Worm (Caenorhabditis elegans) whole organism, young adult: ENCODE data around the gene nhr-145.
A peak's percentile ranks its signal among the peaks of the same experiment; 100 is the strongest.

ENCODE experiments used
- B0019.2 ChIP-seq: fragments of 200-800 bp; sonication (Bioruptor generic); conservative IDR thresholded peaks from 2 replicates; pipeline ENCODE4 v1.3.6; 2022; ENCODE audit warnings: missing genetic modification reagents, missing genetic modification characterization, missing compliant biosample characterization
- B0035.1 ChIP-seq: sonication (generic microtip); optimal IDR thresholded peaks from 2 replicates; lab custom pipeline; 2016; ENCODE audit warnings: missing genetic modification characterization, mild to moderate bottlenecking, missing compliant biosample characterization, missing genotype, missing genetic modification reagents
- C17E4.6 ChIP-seq: fragments of 200-800 bp; sonication (Bioruptor generic); IDR thresholded peaks from 2 replicates; pipeline ENCODE4 v1.3.6; 2022; ENCODE audit warnings: missing genetic modification reagents, missing genetic modification characterization, missing compliant biosample characterization
- F23B12.7 ChIP-seq: sonication (generic microtip); optimal IDR thresholded peaks from 2 replicates; lab custom pipeline; 2017; ENCODE audit warnings: missing genetic modification characterization, mild to moderate bottlenecking, missing compliant biosample characterization, antibody characterized with exemption, moderate library complexity; ENCODE audit not compliant: insufficient read depth
- F33H1.4 ChIP-seq: fragments of 200-800 bp; sonication (Bioruptor generic); IDR thresholded peaks from 2 replicates; pipeline ENCODE4 v1.3.6; 2022; ENCODE audit warnings: missing genetic modification reagents, missing genetic modification characterization, missing compliant biosample characterization
- F52B5.7 ChIP-seq: sonication (generic microtip); optimal IDR thresholded peaks from 2 replicates; lab custom pipeline; 2016; ENCODE audit warnings: mild to moderate bottlenecking, missing genetic modification characterization, missing compliant biosample characterization
- F57A8.1 ChIP-seq: fragments of 200-800 bp; sonication (Bioruptor generic); optimal IDR thresholded peaks from 2 replicates; lab custom pipeline; 2018; ENCODE audit warnings: mild to moderate bottlenecking, missing genetic modification characterization, moderate library complexity, missing compliant biosample characterization
- K11D2.4 ChIP-seq: fragments of 200-800 bp; sonication (Bioruptor generic); IDR thresholded peaks from 2 replicates; pipeline ENCODE4 v1.3.6; 2022; ENCODE audit warnings: missing genetic modification reagents, missing genetic modification characterization, missing compliant biosample characterization
- T07F8.4 ChIP-seq: sonication (generic microtip); optimal IDR thresholded peaks from 2 replicates; lab custom pipeline; 2016; ENCODE audit warnings: mild to moderate bottlenecking, missing genetic modification characterization, moderate library complexity, missing compliant biosample characterization
- attf-6 ChIP-seq: fragments of 200-800 bp; sonication (Bioruptor generic); IDR thresholded peaks from 2 replicates; pipeline ENCODE4 v1.3.6; 2022; ENCODE audit warnings: missing genetic modification reagents, missing genetic modification characterization, missing compliant biosample characterization
- ceh-100 ChIP-seq: fragments of 200-800 bp; sonication (Bioruptor generic); IDR thresholded peaks from 2 replicates; pipeline ENCODE4 v1.3.6; 2022; ENCODE audit warnings: missing genetic modification reagents, missing genetic modification characterization, missing compliant biosample characterization
- die-1 ChIP-seq: sonication (generic microtip); optimal IDR thresholded peaks from 2 replicates; lab custom pipeline; 2016; ENCODE audit warnings: missing genotype, mild to moderate bottlenecking, missing genetic modification characterization, missing compliant biosample characterization
- dpl-1 ChIP-seq: fragments of 150-350 bp; optimal IDR thresholded peaks from 2 replicates; lab custom pipeline; 2014; ENCODE audit warnings: missing biosample characterization, missing genetic modification reagents, missing genetic modification characterization
- efl-1 ChIP-seq: fragments of 150-350 bp; optimal IDR thresholded peaks from 2 replicates; lab custom pipeline; 2014; ENCODE audit warnings: missing biosample characterization, missing genetic modification reagents, missing genetic modification characterization
- egl-18 ChIP-seq: fragments of 200-800 bp; sonication (Bioruptor generic); IDR thresholded peaks from 2 replicates; pipeline ENCODE4 v1.3.6; 2022; ENCODE audit warnings: missing genetic modification reagents, missing genetic modification characterization, missing compliant biosample characterization
- egl-44 ChIP-seq: fragments of 200-800 bp; sonication (Bioruptor generic); IDR thresholded peaks from 2 replicates; pipeline ENCODE4 v1.3.6; 2022; ENCODE audit warnings: missing genetic modification reagents, missing genetic modification characterization, missing compliant biosample characterization
- ets-4 ChIP-seq: fragments of 200-800 bp; sonication (Bioruptor generic); optimal IDR thresholded peaks from 2 replicates; lab custom pipeline; 2018; ENCODE audit warnings: mild to moderate bottlenecking, missing genetic modification characterization, missing compliant biosample characterization
- fkh-3 ChIP-seq: sonication (generic microtip); optimal IDR thresholded peaks from 2 replicates; lab custom pipeline; 2016; ENCODE audit warnings: mild to moderate bottlenecking, missing genetic modification characterization, missing compliant biosample characterization
- hlh-26 ChIP-seq: fragments of 200-800 bp; sonication (Bioruptor generic); conservative IDR thresholded peaks from 2 replicates; pipeline ENCODE4 v1.3.6; 2022; ENCODE audit warnings: missing genetic modification reagents, missing genetic modification characterization, missing compliant biosample characterization
- hmg-20 ChIP-seq: fragments of 200-800 bp; sonication (Bioruptor generic); IDR thresholded peaks from 2 replicates; pipeline ENCODE4 v1.3.6; 2022; ENCODE audit warnings: missing genetic modification reagents, missing genetic modification characterization, missing compliant biosample characterization
- hsf-1 ChIP-seq: fragments of 200-800 bp; sonication (Bioruptor generic); IDR thresholded peaks from 2 replicates; pipeline ENCODE4 v1.3.6; 2022; ENCODE audit warnings: missing genetic modification reagents, missing genetic modification characterization, missing compliant biosample characterization
- madf-10 ChIP-seq: sonication (generic microtip); optimal IDR thresholded peaks from 2 replicates; lab custom pipeline; 2016; ENCODE audit warnings: mild to moderate bottlenecking, missing genetic modification characterization, missing compliant biosample characterization
- mel-28 ChIP-seq: sonication (generic microtip); optimal IDR thresholded peaks from 2 replicates; lab custom pipeline; 2016; ENCODE audit warnings: borderline replicate concordance, mild to moderate bottlenecking, missing genetic modification characterization, missing compliant biosample characterization
- mes-4 ChIP-seq: sonication (generic microtip); optimal IDR thresholded peaks from 2 replicates; lab custom pipeline; 2016; ENCODE audit warnings: missing genotype, missing genetic modification characterization, missing compliant biosample characterization
- mxl-1 ChIP-seq: sonication (generic microtip); optimal IDR thresholded peaks from 2 replicates; lab custom pipeline; 2016; ENCODE audit warnings: missing genetic modification characterization, missing compliant biosample characterization
- nfya-1 ChIP-seq: sonication (generic microtip); optimal IDR thresholded peaks from 2 replicates; lab custom pipeline; 2017; ENCODE audit warnings: antibody characterized with exemption, missing compliant biosample characterization, missing genetic modification characterization, borderline replicate concordance; ENCODE audit not compliant: insufficient read depth
- nhr-179 ChIP-seq: sonication (generic microtip); optimal IDR thresholded peaks from 2 replicates; lab custom pipeline; 2016; ENCODE audit warnings: mild to moderate bottlenecking, missing genetic modification characterization, missing compliant biosample characterization
- nhr-80 ChIP-seq: sonication (generic microtip); optimal IDR thresholded peaks from 2 replicates; lab custom pipeline; 2016; ENCODE audit warnings: missing genetic modification characterization, missing compliant biosample characterization
- nhr-90 ChIP-seq: sonication (generic microtip); optimal IDR thresholded peaks from 2 replicates; lab custom pipeline; 2016; ENCODE audit warnings: missing genotype, mild to moderate bottlenecking, missing genetic modification characterization, missing compliant biosample characterization
- pha-4 ChIP-seq: fragments of 150-350 bp; sonication (generic microtip); optimal IDR thresholded peaks from 2 replicates; lab custom pipeline; 2014; ENCODE audit warnings: missing biosample characterization, missing genetic modification reagents, missing genetic modification characterization
- repo-1 ChIP-seq: sonication (generic microtip); optimal IDR thresholded peaks from 2 replicates; lab custom pipeline; 2017; ENCODE audit warnings: mild to moderate bottlenecking, missing genetic modification characterization, missing compliant biosample characterization
- rpc-1 ChIP-seq, 2 experiments: fragments of 150-350 bp in 1 of 2; sonication (generic microtip) in 1 of 2; optimal IDR thresholded peaks; 2 replicates each; lab custom pipeline; 2014 to 2018; ENCODE audit warnings: missing biosample characterization in 1 of 2, missing genetic modification characterization in 1 of 2, missing genetic modification reagents in 1 of 2, missing genotype in 1 of 2
- somi-1 ChIP-seq: fragments of 200-800 bp; sonication (Bioruptor generic); optimal IDR thresholded peaks from 2 replicates; lab custom pipeline; 2018; ENCODE audit warnings: mild to moderate bottlenecking, missing genetic modification characterization, missing compliant biosample characterization
- tbp1 ChIP-seq: fragments of 200-800 bp; sonication (Bioruptor generic); optimal IDR thresholded peaks from 2 replicates; lab custom pipeline; 2018; ENCODE audit warnings: mild to moderate bottlenecking, missing genetic modification characterization, missing compliant biosample characterization
- tbx-9 ChIP-seq: sonication (generic microtip); optimal IDR thresholded peaks from 2 replicates; lab custom pipeline; 2016; ENCODE audit warnings: borderline replicate concordance, missing genetic modification characterization, inconsistent platforms, missing compliant biosample characterization
- zim-3 ChIP-seq: sonication (generic microtip); optimal IDR thresholded peaks from 2 replicates; lab custom pipeline; 2017; ENCODE audit warnings: mild to moderate bottlenecking, missing genetic modification characterization, moderate library complexity, missing compliant biosample characterization
- ztf-6 ChIP-seq: fragments of 200-800 bp; sonication (Bioruptor generic); IDR thresholded peaks from 2 replicates; pipeline ENCODE4 v1.3.6; 2022; ENCODE audit warnings: missing genetic modification reagents, missing genetic modification characterization, missing compliant biosample characterization

The nhr-145 gene

ce11 chrV:19076835-19077234, 10.7 kb upstream of the nhr-145 start:
- TF ChIP-seq B0019.2 = no peak
- TF ChIP-seq nhr-179 = no peak
- no peak for TF ChIP-seq nhr-90 (tag; lab: Kevin White, UChicago)
- no peak for TF ChIP-seq ceh-100
- no peak for TF ChIP-seq somi-1 (GFP tag; lab: Kevin White, UChicago)
- no peak for TF ChIP-seq zim-3 (tag; lab: Kevin White, UChicago)
- no peak for TF ChIP-seq F57A8.1
- no peak for TF ChIP-seq tbp1 (GFP tag; lab: Kevin White, UChicago)
- TF ChIP-seq C17E4.6 (GFP tag; lab: Robert Waterston, UW) = no peak
- no peak for TF ChIP-seq die-1 (tag; lab: Kevin White, UChicago)
- no peak for TF ChIP-seq nfya-1
- no peak for TF ChIP-seq F23B12.7 (tag; lab: Kevin White, UChicago)
- no peak for TF ChIP-seq hmg-20
- TF ChIP-seq dpl-1 (GFP tag; lab: Kevin White, UChicago) = no peak
- TF ChIP-seq F52B5.7 (tag; lab: Kevin White, UChicago) = no peak
- TF ChIP-seq pha-4 (tag; lab: Kevin White, UChicago) = no peak

- TF ChIP-seq attf-6 (GFP tag; lab: Robert Waterston, UW) = no peak
- TF ChIP-seq rpc-1 (optimal IDR thresholded peaks at IDR 0.05; lab: Kevin White, UChicago) = no peak
- TF ChIP-seq rpc-1 (tag; optimal IDR thresholded peaks at IDR 0.05; lab: Kevin White, UChicago) = peak; percentile 23
- no peak for TF ChIP-seq zim-3 (tag; lab: Kevin White, UChicago)
- no peak for TF ChIP-seq fkh-3 (tag; lab: Kevin White, UChicago)
Measured at ce11 chrV:19082541-19082940, 5.0 kb upstream of the nhr-145 start, which contains the start of gene nhr-95. nhr-95 (minus strand) TSS chrV:19082641.

- TF ChIP-seq madf-10 (tag; lab: Kevin White, UChicago) = no peak
- peak; percentile 9 for TF ChIP-seq rpc-1 (optimal IDR thresholded peaks at IDR 0.05; lab: Kevin White, UChicago)
- TF ChIP-seq rpc-1 (tag; optimal IDR thresholded peaks at IDR 0.05; lab: Kevin White, UChicago) = peak; percentile 51
- no peak for TF ChIP-seq F33H1.4 (GFP tag; lab: Robert Waterston, UW)
- TF ChIP-seq egl-18 = no peak
- TF ChIP-seq mxl-1 (tag; lab: Kevin White, UChicago) = no peak
- no peak for TF ChIP-seq K11D2.4
- TF ChIP-seq nhr-80 (tag; lab: Kevin White, UChicago) = peak; percentile 54
- TF ChIP-seq T07F8.4 (tag; lab: Kevin White, UChicago) = no peak
- no peak for TF ChIP-seq mes-4 (tag; lab: Kevin White, UChicago)
- TF ChIP-seq hlh-26 (GFP tag; lab: Robert Waterston, UW) = no peak
- no peak for TF ChIP-seq mel-28 (tag; lab: Kevin White, UChicago)
- no peak for TF ChIP-seq efl-1 (GFP tag; lab: Kevin White, UChicago)
- no peak for TF ChIP-seq ztf-6 (GFP tag; lab: Robert Waterston, UW)
- no peak for TF ChIP-seq B0035.1 (tag; lab: Kevin White, UChicago)
- peak; percentile 43 for TF ChIP-seq tbp1 (GFP tag; lab: Kevin White, UChicago)
- TF ChIP-seq hsf-1 (GFP tag; lab: Robert Waterston, UW) = no peak
- no peak for TF ChIP-seq egl-44 (GFP tag; lab: Robert Waterston, UW)
- TF ChIP-seq nhr-90 (tag; lab: Kevin White, UChicago) = no peak
- no peak for TF ChIP-seq ets-4
- no peak for TF ChIP-seq tbx-9
- no peak for TF ChIP-seq repo-1 (tag; lab: Kevin White, UChicago)
- TF ChIP-seq, all 124 proteins: peak for 3
Measured at ce11 chrV:19083789-19084188, 3.7 kb upstream of the nhr-145 start.
